Worm (Caenorhabditis elegans) whole organism, late embryonic: ENCODE data around the gene Y26G10.5.

Experiments used
- ama-1 ChIP-seq: fragments of 150-350 bp; optimal IDR thresholded peaks from 2 replicates; lab custom pipeline; 2014
- ceh-14 ChIP-seq: sonication (generic microtip); optimal IDR thresholded peaks from 2 replicates; lab custom pipeline; 2016; ENCODE audit warnings: missing genotype, missing genetic modification characterization, missing compliant biosample characterization
- nhr-11 ChIP-seq: fragments of 150-350 bp; optimal IDR thresholded peaks from 2 replicates; lab custom pipeline; 2014; ENCODE audit warnings: missing biosample characterization, missing genetic modification characterization
- pag-3 ChIP-seq: sonication (generic microtip); optimal IDR thresholded peaks from 2 replicates; lab custom pipeline; 2016; ENCODE audit warnings: missing compliant biosample characterization, missing genetic modification characterization, borderline replicate concordance

DNA sequence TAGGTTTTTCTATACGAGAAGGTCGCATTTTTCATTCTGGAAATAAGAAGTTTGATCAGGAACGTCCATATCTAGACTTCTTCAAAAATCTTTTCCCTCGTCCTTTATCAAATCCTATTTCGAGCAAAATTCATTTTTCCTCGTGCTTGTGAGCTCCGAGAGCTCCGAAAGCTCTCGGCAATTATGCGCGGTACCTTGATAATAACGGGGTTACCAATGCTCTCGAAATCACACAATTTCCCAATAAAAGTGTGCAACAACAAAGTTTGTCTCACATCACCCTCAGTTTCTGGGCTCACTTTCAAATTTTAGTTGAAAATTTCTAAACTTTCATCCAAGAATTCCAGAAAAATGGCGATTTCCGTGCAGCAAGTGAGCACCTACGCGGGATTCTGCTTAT lies 32.1 kb downstream of the Y26G10.5 start, which contains the start of gene str-89:
- TF ChIP-seq ceh-14 = no peak
- TF ChIP-seq pag-3 (tag; lab: Kevin White, UChicago) = no peak
- TF ChIP-seq ama-1 (lab: Kevin White, UChicago) = no peak
- TF ChIP-seq nhr-11 (tag; lab: Kevin White, UChicago) = no peak
